Fruit fly (Drosophila melanogaster) whole organism, embryonic: ENCODE measurements around the gene CG4452.

Experiments
- CG11093 ChIP-seq: fragments of 200-800 bp; sonication (Bioruptor generic); IDR thresholded peaks from 3 replicates; pipeline ENCODE4 v1.3.6; 2022; ENCODE audit warnings: missing biosample characterization, missing genetic modification characterization
- CG4617 ChIP-seq: fragments of 200-800 bp; sonication (Bioruptor generic); optimal IDR thresholded peaks from 3 replicates; lab custom pipeline; 2016; ENCODE audit warnings: missing biosample characterization, missing genetic modification characterization, borderline replicate concordance
- Eip74EF ChIP-seq, 2 experiments: fragments of 200-800 bp in 1 of 2; fragments of >200 bp in 1 of 2; sonication (Bioruptor generic) in 1 of 2; optimal IDR thresholded peaks; 2 replicates each; lab custom pipeline; 2017 to 2019; ENCODE audit warnings: missing biosample characterization in 2 of 2, missing genetic modification characterization in 2 of 2, mild to moderate bottlenecking in 1 of 2, moderate library complexity in 1 of 2
- HHEX ChIP-seq: fragments of 200-800 bp; sonication (Bioruptor generic); optimal IDR thresholded peaks from 3 replicates; lab custom pipeline; 2017; ENCODE audit warnings: missing biosample characterization, mild to moderate bottlenecking, missing genetic modification characterization, missing genetic modification reagents
- Taf1 ChIP-seq: fragments of 200-800 bp; sonication (Bioruptor generic); IDR thresholded peaks from 2 replicates; pipeline ENCODE4 v1.3.6; 2022; ENCODE audit warnings: missing biosample characterization, missing genetic modification characterization
- Trl ChIP-seq, 3 experiments: fragments of >200 bp in 2 of 3; fragments of 200-800 bp in 1 of 3; sonication (Bioruptor generic) in 1 of 3; optimal IDR thresholded peaks; 2 replicates in 1 of 3; 3 replicates in 2 of 3; lab custom pipeline; 2016 to 2017; ENCODE audit warnings: missing biosample characterization in 1 of 3, missing genetic modification characterization in 1 of 3
- YL-1 ChIP-seq: fragments of 200-800 bp; sonication (Bioruptor generic); optimal IDR thresholded peaks from 3 replicates; lab custom pipeline; 2017; ENCODE audit warnings: missing biosample characterization, mild to moderate bottlenecking, missing genetic modification characterization
- crp ChIP-seq, 2 experiments: fragments of 200-800 bp; sonication (Bioruptor generic); optimal IDR thresholded peaks; 2 replicates in 1 of 2; 3 replicates in 1 of 2; lab custom pipeline; 2017; ENCODE audit warnings: missing biosample characterization in 2 of 2, missing genetic modification characterization in 2 of 2, mild to moderate bottlenecking in 1 of 2, moderate library complexity in 1 of 2
- h ChIP-seq: fragments of >200 bp; optimal IDR thresholded peaks from 2 replicates; lab custom pipeline; 2017
- vnd ChIP-seq: fragments of 200-800 bp; sonication (Bioruptor generic); IDR thresholded peaks from 3 replicates; pipeline ENCODE4 v1.3.6; 2022; ENCODE audit warnings: missing biosample characterization, missing genetic modification characterization; ENCODE audit not compliant: partially characterized antibody

- no peak for TF ChIP-seq vnd (GFP tag; lab: Robert Waterston, UW)
- TF ChIP-seq YL-1 (GFP tag; lab: Kevin White, UChicago) = no peak
- no peak for TF ChIP-seq Taf1 (GFP tag; lab: Robert Waterston, UW)
- TF ChIP-seq crp (GFP tag; optimal IDR thresholded peaks at IDR 0.05; lab: Kevin White, UChicago) = no peak
- TF ChIP-seq Eip74EF (GFP tag; optimal IDR thresholded peaks at IDR 0.05; lab: Kevin White, UChicago) = no peak
- TF ChIP-seq h (lab: Kevin White, UChicago) = no peak
- no peak for TF ChIP-seq Trl (optimal IDR thresholded peaks at IDR 0.05; lab: Kevin White, UChicago)
- TF ChIP-seq Trl (GFP tag; optimal IDR thresholded peaks at IDR 0.05; lab: Kevin White, UChicago) = no peak
- TF ChIP-seq HHEX (GFP tag; lab: Kevin White, UChicago) = no peak
- no peak for TF ChIP-seq CG11093 (GFP tag; lab: Robert Waterston, UW)
- no peak for TF ChIP-seq CG4617 (GFP tag; lab: Kevin White, UChicago)
Measured at dm6 chr3L:9398028-9398427, 30.9 kb downstream of the CG4452 start.
